Worm (Caenorhabditis elegans): Measurements from ENCODE around the gene ttr-30.

The ttr-30 gene

DNA sequence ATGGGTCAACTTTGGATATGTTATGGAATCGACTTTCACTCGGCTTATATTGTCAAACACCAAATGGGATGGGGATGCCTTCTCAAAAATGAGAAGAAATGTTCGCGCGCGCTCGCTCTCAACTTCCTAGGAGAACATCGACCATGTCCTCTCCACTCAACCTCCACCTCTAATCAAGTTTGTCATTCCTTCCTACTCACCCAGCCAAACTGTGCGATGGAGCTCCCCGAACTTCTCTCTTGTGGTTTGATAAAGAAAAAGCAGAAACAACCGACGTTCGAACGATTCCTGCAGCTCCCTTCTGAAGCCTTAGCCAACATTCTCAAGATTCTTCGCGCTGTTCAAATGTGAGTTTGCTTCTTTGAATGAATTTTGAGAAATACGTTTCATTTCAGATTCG lies 17.5 kb upstream of the ttr-30 start:
- TF ChIP-seq W03F9.2 (tag; optimal IDR thresholded peaks at IDR 0.05) (no peak), him-1 (tag; optimal IDR thresholded peaks at IDR 0.05) (no peak), dao-5 (tag; optimal IDR thresholded peaks at IDR 0.05) (no peak)

DNA sequence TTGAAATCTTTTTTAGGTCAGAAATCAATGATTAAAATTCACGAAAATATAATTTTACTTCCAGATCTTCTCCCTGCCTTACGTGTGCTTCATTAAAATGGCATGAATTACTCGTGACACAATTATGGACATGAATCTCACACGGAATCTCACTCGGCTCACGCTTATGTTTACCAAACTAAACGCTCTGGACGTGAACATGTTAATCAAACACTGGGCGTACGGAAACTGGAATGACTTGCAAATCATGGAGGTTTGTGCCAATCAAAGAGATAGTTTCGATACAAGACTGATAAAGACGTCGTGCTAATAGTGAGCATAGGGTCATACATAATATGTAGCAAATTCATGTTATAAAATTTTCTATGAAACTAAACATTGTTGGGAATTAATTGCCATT lies 16.2 kb upstream of the ttr-30 start:
- TF ChIP-seq dao-5 (tag; optimal IDR thresholded peaks at IDR 0.05), result no peak

- TF ChIP-seq dao-5 (tag; optimal IDR thresholded peaks at IDR 0.05) (no peak), him-1 (tag; optimal IDR thresholded peaks at IDR 0.05) (no peak), W03F9.2 (tag; optimal IDR thresholded peaks at IDR 0.05) (no peak)
Observed at ce11 chrX:7315329-7315728, 15.4 kb upstream of the ttr-30 start, which contains the start of gene spp-3. Gene spp-3 (minus strand): TSS chrX:7315353.

- TF ChIP-seq him-1 (tag; optimal IDR thresholded peaks at IDR 0.05), result no peak
- no peak for TF ChIP-seq dao-5 (tag; optimal IDR thresholded peaks at IDR 0.05)
Observed at ce11 chrX:7316485-7317391, 14.0 kb upstream of the ttr-30 start, which contains the start of the genes spp-2 and spp-6. Gene spp-2 (minus strand): TSS chrX:7316818. Gene spp-6 (plus strand): TSS chrX:7317341.

DNA sequence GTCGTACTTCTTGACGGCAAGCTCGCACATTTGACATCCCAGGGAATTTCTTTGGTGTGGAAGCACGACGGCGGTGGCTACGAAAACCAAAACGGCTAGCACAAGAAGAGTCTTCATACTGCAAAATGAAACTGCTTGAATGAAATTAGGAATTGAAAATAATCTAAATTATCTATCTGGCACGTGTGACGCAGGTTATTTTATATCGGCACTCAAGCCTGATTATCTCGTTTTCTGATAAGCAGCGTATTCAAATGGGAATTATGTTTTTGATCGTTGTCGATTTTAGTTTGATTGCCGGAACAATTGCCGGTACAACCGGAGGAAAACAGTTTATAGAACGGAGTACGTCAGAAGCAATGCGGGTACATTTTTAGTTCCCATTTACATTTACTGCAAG lies 12.1 kb upstream of the ttr-30 start, which contains the start of gene spp-4:
spp-4 (minus strand) TSS at position 118 of the 400 bp plus-strand sequence.
- TF ChIP-seq dao-5 (tag; optimal IDR thresholded peaks at IDR 0.05), result no peak
- no peak for TF ChIP-seq him-1 (tag; optimal IDR thresholded peaks at IDR 0.05)
- no peak for TF ChIP-seq W03F9.2 (tag; optimal IDR thresholded peaks at IDR 0.05)

- TF ChIP-seq dao-5 (tag; optimal IDR thresholded peaks at IDR 0.05) (no peak), him-1 (tag; optimal IDR thresholded peaks at IDR 0.05) (no peak), W03F9.2 (tag; optimal IDR thresholded peaks at IDR 0.05) (peak; percentile 18)
Observed at ce11 chrX:7320115-7320711, 10.5 kb upstream of the ttr-30 start, which contains the start of gene spp-5. Gene spp-5 (minus strand): TSS chrX:7320354.

DNA sequence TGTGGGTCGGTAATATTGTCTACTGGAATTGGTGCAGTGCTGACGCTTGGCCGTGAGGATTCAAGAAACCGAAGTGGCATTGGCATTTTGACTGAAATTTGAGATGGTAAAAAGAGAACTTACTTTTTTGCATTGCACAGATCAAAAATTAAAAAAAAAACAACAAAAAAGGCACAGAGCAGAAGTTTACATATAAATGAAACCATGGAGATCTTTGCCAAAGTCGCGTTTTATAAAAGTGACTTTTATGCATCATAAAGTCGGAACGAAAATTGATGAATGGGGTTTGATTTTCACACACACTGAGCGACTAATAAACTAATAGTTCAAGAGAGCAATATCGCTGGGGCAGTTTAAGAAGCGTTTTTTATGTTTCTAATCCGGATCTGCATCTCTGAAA lies 8.4 kb upstream of the ttr-30 start, which contains the start of gene T08A9.13:
T08A9.13 (minus strand) TSS at position 101 of the 400 bp plus-strand sequence.
- no peak for TF ChIP-seq him-1 (tag; optimal IDR thresholded peaks at IDR 0.05)
- TF ChIP-seq W03F9.2 (tag; optimal IDR thresholded peaks at IDR 0.05), result no peak
- no peak for TF ChIP-seq dao-5 (tag; optimal IDR thresholded peaks at IDR 0.05)

- TF ChIP-seq him-1 (tag; optimal IDR thresholded peaks at IDR 0.05) (no peak), dao-5 (tag; optimal IDR thresholded peaks at IDR 0.05) (peak; percentile 48)
Observed at ce11 chrX:7323604-7324003, 7.1 kb upstream of the ttr-30 start.

- TF ChIP-seq him-1 (tag; optimal IDR thresholded peaks at IDR 0.05) (peak; percentile 36), W03F9.2 (tag; optimal IDR thresholded peaks at IDR 0.05) (no peak)
Observed at ce11 chrX:7326967-7327651, 3.6 kb upstream of the ttr-30 start, which contains the start of gene sng-1. Gene sng-1 (plus strand): TSS chrX:7327601.

- TF ChIP-seq dao-5 (tag; optimal IDR thresholded peaks at IDR 0.05), result no peak
- no peak for TF ChIP-seq W03F9.2 (tag; optimal IDR thresholded peaks at IDR 0.05)
- no peak for TF ChIP-seq him-1 (tag; optimal IDR thresholded peaks at IDR 0.05)
Observed at ce11 chrX:7328065-7328564, 2.6 kb upstream of the ttr-30 start.

DNA sequence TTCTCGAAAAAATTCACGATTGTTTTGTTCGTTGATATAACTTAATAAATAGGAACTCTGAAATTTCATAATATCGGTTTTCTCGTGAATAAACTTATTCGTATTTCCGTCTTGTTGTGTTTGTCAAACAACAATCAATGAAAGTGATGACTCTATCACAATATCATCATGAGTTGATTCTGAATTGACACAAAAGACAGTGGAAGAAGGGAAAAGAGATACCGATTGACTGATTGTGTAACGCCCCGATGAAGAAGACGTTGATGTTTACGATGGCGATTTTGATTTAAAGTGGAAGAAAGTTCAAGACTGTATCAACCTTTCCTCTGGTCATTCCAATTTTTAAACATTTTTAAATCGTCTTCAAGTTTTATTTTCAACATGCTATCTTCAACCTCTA lies 1.1 kb upstream of the ttr-30 start, which contains the start of gene ttr-59:
ttr-59 (plus strand) TSS at position 218 of the 400 bp plus-strand sequence.
- TF ChIP-seq him-1 (tag; optimal IDR thresholded peaks at IDR 0.05) (no peak), W03F9.2 (tag; optimal IDR thresholded peaks at IDR 0.05) (no peak), dao-5 (tag; optimal IDR thresholded peaks at IDR 0.05) (no peak)

DNA sequence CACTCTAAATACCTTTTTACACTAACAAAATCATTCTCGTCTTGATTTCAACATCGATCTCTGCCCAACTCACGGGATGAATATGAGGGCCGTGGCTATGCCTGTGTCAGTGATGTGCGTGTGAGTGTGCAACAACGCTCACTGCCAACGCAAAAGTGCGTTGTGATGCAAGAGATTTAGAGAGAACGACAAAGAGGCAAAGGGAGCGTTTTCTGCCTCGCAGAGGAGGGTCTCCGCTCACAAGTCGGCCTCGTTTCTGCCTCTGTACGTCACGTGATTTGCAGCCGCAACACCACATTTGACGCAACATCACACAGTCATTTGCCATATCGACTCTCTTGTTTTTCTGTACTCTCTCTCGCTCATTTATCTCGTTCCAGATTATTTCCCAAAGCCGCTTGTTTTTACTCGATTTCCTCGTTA lies 3.6 kb downstream of the ttr-30 start, which contains the start of gene epg-7:
epg-7 (plus strand) TSS at position 413 of the 423 bp plus-strand sequence.
- TF ChIP-seq him-1 (tag; optimal IDR thresholded peaks at IDR 0.05) (peak; percentile 82), dao-5 (tag; optimal IDR thresholded peaks at IDR 0.05) (no peak), W03F9.2 (tag; optimal IDR thresholded peaks at IDR 0.05) (peak; percentile 59)

DNA sequence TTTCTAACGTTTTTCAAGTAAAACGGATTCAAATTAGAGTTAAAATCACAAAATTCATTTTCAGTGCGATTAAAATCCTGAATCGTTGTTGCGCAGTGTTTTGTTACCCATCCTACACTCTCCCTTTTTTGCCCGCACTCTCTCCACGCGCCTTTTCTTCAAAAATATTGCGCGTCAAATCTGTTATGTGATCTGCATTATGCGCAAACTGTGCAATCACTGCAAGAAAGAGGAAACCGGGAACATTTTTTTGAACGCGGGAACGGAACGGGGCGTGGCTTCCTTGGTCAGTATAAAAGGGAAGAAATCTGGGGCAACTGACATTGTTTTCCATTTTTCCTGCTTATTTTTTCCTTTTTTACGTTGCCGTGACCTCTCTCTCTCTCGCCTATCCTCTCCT lies 9.6 kb downstream of the ttr-30 start:
- no peak for TF ChIP-seq him-1 (tag; optimal IDR thresholded peaks at IDR 0.05)
- no peak for TF ChIP-seq dao-5 (tag; optimal IDR thresholded peaks at IDR 0.05)
- TF ChIP-seq W03F9.2 (tag; optimal IDR thresholded peaks at IDR 0.05), result no peak

Data from whole organism, L4/young adult.